Worm (Caenorhabditis elegans) whole organism, L4 larva: Measurements from ENCODE around the gene mrps-12.

Experiments used
- D1046.2 ChIP-seq: fragments of 200-800 bp; sonication (Bioruptor generic); IDR thresholded peaks from 2 replicates; pipeline ENCODE4 v1.3.6; 2022; ENCODE audit warnings: missing genetic modification characterization, missing compliant biosample characterization
- F10B5.3 ChIP-seq: sonication (generic microtip); optimal IDR thresholded peaks from 2 replicates; lab custom pipeline; 2016; ENCODE audit warnings: mild to moderate bottlenecking, missing genetic modification characterization, missing compliant biosample characterization
- F49E8.2 ChIP-seq: sonication (generic microtip); optimal IDR thresholded peaks from 2 replicates; lab custom pipeline; 2016; ENCODE audit warnings: missing compliant biosample characterization, mild to moderate bottlenecking, missing genetic modification characterization, borderline replicate concordance
- T20F7.1 ChIP-seq: fragments of 200-800 bp; sonication (Bioruptor generic); optimal IDR thresholded peaks from 2 replicates; lab custom pipeline; 2018; ENCODE audit warnings: mild to moderate bottlenecking, missing genetic modification characterization, missing compliant biosample characterization
- Y105C5A.15 ChIP-seq: fragments of 200-800 bp; sonication (Bioruptor generic); IDR thresholded peaks from 2 replicates; pipeline ENCODE4 v1.3.6; 2022; ENCODE audit warnings: missing genetic modification characterization, missing compliant biosample characterization
- Y75B8A.6 ChIP-seq: fragments of 200-800 bp; sonication (Bioruptor generic); IDR thresholded peaks from 2 replicates; pipeline ENCODE4 v1.3.6; 2022; ENCODE audit warnings: missing genetic modification reagents, missing genetic modification characterization, missing compliant biosample characterization
- aha-1 ChIP-seq: fragments of 150-350 bp; peaks from one replicate; lab custom pipeline; 2014; ENCODE audit warnings: missing biosample characterization, missing genetic modification characterization
- ama-1 ChIP-seq: fragments of 150-350 bp; optimal IDR thresholded peaks from 2 replicates; lab custom pipeline; 2014; ENCODE audit warnings: inconsistent platforms, mixed read lengths
- ceh-20 ChIP-seq: fragments of 200-800 bp; sonication (Bioruptor generic); IDR thresholded peaks from 2 replicates; pipeline ENCODE4 v1.3.6; 2022; ENCODE audit warnings: missing genetic modification reagents, missing genetic modification characterization, missing compliant biosample characterization
- ceh-44 ChIP-seq: fragments of 200-800 bp; sonication (Bioruptor generic); IDR thresholded peaks from 2 replicates; pipeline ENCODE4 v1.3.6; 2022; ENCODE audit warnings: missing genetic modification reagents, missing genetic modification characterization, missing compliant biosample characterization
- ctbp-1 ChIP-seq: fragments of 200-800 bp; sonication (Bioruptor generic); IDR thresholded peaks from 2 replicates; pipeline ENCODE4 v1.3.6; 2022; ENCODE audit warnings: missing genetic modification reagents, missing genetic modification characterization, missing compliant biosample characterization
- daf-19 ChIP-seq: fragments of 200-800 bp; sonication (Bioruptor generic); conservative IDR thresholded peaks from 2 replicates; pipeline ENCODE4 v1.3.6; 2022; ENCODE audit warnings: missing genetic modification characterization, missing compliant biosample characterization
- daf-8 ChIP-seq: fragments of 200-800 bp; sonication (Bioruptor generic); IDR thresholded peaks from 2 replicates; pipeline ENCODE4 v1.3.6; 2022; ENCODE audit warnings: missing genetic modification characterization, missing compliant biosample characterization
- dmd-6 ChIP-seq: fragments of 200-800 bp; sonication (Bioruptor generic); IDR thresholded peaks from 2 replicates; pipeline ENCODE4 v1.3.6; 2022; ENCODE audit warnings: missing genetic modification reagents, missing genetic modification characterization, missing compliant biosample characterization
- dmd-9 ChIP-seq: fragments of 200-800 bp; sonication (Bioruptor generic); IDR thresholded peaks from 2 replicates; pipeline ENCODE4 v1.3.6; 2022; ENCODE audit warnings: missing genetic modification reagents, missing genetic modification characterization, missing compliant biosample characterization
- hlh-11 ChIP-seq: fragments of 200-800 bp; sonication (Bioruptor generic); optimal IDR thresholded peaks from 2 replicates; lab custom pipeline; 2018; ENCODE audit warnings: mild to moderate bottlenecking, missing genetic modification characterization, missing compliant biosample characterization
- hlh-30 ChIP-seq: sonication (generic microtip); optimal IDR thresholded peaks from 2 replicates; lab custom pipeline; 2017; ENCODE audit warnings: antibody characterized with exemption, mild to moderate bottlenecking, missing genetic modification characterization, missing compliant biosample characterization; ENCODE audit not compliant: insufficient read depth
- lin-1 ChIP-seq: fragments of 200-800 bp; sonication (Bioruptor generic); IDR thresholded peaks from 2 replicates; pipeline ENCODE4 v1.3.6; 2022; ENCODE audit warnings: missing genetic modification reagents, missing genetic modification characterization, missing compliant biosample characterization
- lin-29 ChIP-seq: fragments of 200-800 bp; sonication (Bioruptor generic); IDR thresholded peaks from 2 replicates; pipeline ENCODE4 v1.3.6; 2022; ENCODE audit warnings: missing genetic modification reagents, missing genetic modification characterization, missing compliant biosample characterization
- lin-39 ChIP-seq: fragments of 150-350 bp; optimal IDR thresholded peaks from 2 replicates; lab custom pipeline; 2014; ENCODE audit warnings: missing biosample characterization, missing genetic modification reagents, missing genetic modification characterization
- lir-3 ChIP-seq: sonication (generic microtip); optimal IDR thresholded peaks from 2 replicates; lab custom pipeline; 2016; ENCODE audit warnings: mild to moderate bottlenecking, missing genetic modification characterization, missing compliant biosample characterization
- mxl-3 ChIP-seq: fragments of 200-800 bp; sonication (Bioruptor generic); optimal IDR thresholded peaks from 2 replicates; lab custom pipeline; 2018; ENCODE audit warnings: mild to moderate bottlenecking, missing genetic modification characterization, missing compliant biosample characterization
- nhr-102 ChIP-seq: sonication (generic microtip); optimal IDR thresholded peaks from 2 replicates; lab custom pipeline; 2016; ENCODE audit warnings: mild to moderate bottlenecking, missing genetic modification characterization, moderate library complexity, missing compliant biosample characterization
- nhr-111 ChIP-seq: fragments of 200-800 bp; sonication (Bioruptor generic); optimal IDR thresholded peaks from 2 replicates; lab custom pipeline; 2018; ENCODE audit warnings: mild to moderate bottlenecking, missing genetic modification characterization, missing compliant biosample characterization
- nhr-25 ChIP-seq: sonication (generic microtip); optimal IDR thresholded peaks from 2 replicates; lab custom pipeline; 2017; ENCODE audit warnings: missing genetic modification characterization, mild to moderate bottlenecking, missing compliant biosample characterization, antibody characterized with exemption, moderate library complexity, borderline replicate concordance; ENCODE audit not compliant: insufficient read depth
- nhr-28 ChIP-seq: fragments of 150-350 bp; optimal IDR thresholded peaks from 2 replicates; lab custom pipeline; 2014; ENCODE audit warnings: missing biosample characterization, missing genetic modification characterization
- nhr-42 ChIP-seq: fragments of 200-800 bp; sonication (Bioruptor generic); IDR thresholded peaks from 2 replicates; pipeline ENCODE4 v1.3.6; 2022; ENCODE audit warnings: missing genetic modification characterization, missing compliant biosample characterization
- nhr-76 ChIP-seq: fragments of 150-350 bp; optimal IDR thresholded peaks from 2 replicates; lab custom pipeline; 2014; ENCODE audit warnings: missing biosample characterization, missing genetic modification characterization
- nhr-77 ChIP-seq: fragments of 150-350 bp; optimal IDR thresholded peaks from 2 replicates; lab custom pipeline; 2014; ENCODE audit warnings: missing biosample characterization, missing genetic modification characterization
- pqm-1 ChIP-seq: sonication (generic microtip); optimal IDR thresholded peaks from 2 replicates; lab custom pipeline; 2017; ENCODE audit warnings: missing biosample characterization, missing genetic modification characterization
- sdz-12 ChIP-seq: fragments of 200-800 bp; sonication (Bioruptor generic); optimal IDR thresholded peaks from 2 replicates; lab custom pipeline; 2018; ENCODE audit warnings: mild to moderate bottlenecking, missing genetic modification characterization, missing compliant biosample characterization
- set-16 ChIP-seq: fragments of 200-800 bp; sonication (Bioruptor generic); IDR thresholded peaks from 2 replicates; pipeline ENCODE4 v1.3.6; 2022; ENCODE audit warnings: missing genetic modification reagents, missing genetic modification characterization, missing compliant biosample characterization
- spr-3 ChIP-seq: fragments of 200-800 bp; sonication (Bioruptor generic); optimal IDR thresholded peaks from 2 replicates; lab custom pipeline; 2018; ENCODE audit warnings: mild to moderate bottlenecking, missing genetic modification characterization, missing compliant biosample characterization
- unc-62 ChIP-seq, 3 experiments: fragments of 150-350 bp in 1 of 3; sonication (generic microtip); optimal IDR thresholded peaks in 2 of 3; peaks in 1 of 3; 1 replicate in 1 of 3; 2 replicates in 2 of 3; lab custom pipeline; 2014 to 2017; ENCODE audit warnings: missing biosample characterization in 3 of 3, missing genetic modification characterization in 3 of 3, missing genetic modification reagents in 3 of 3, missing genotype in 1 of 3
- vab-7 ChIP-seq: fragments of 200-800 bp; sonication (Bioruptor generic); IDR thresholded peaks from 2 replicates; pipeline ENCODE4 v1.3.6; 2022; ENCODE audit warnings: missing genetic modification reagents, missing genetic modification characterization, missing compliant biosample characterization
- zfp-2 ChIP-seq: sonication (generic microtip); optimal IDR thresholded peaks from 2 replicates; lab custom pipeline; 2016; ENCODE audit warnings: mild to moderate bottlenecking, missing genetic modification characterization, missing compliant biosample characterization
- zfp-3 ChIP-seq: fragments of 200-800 bp; sonication (Bioruptor generic); conservative IDR thresholded peaks from 2 replicates; pipeline ENCODE4 v1.3.6; 2022; ENCODE audit warnings: missing genetic modification reagents, missing genetic modification characterization, missing compliant biosample characterization
- zip-2 ChIP-seq: fragments of 150-350 bp; optimal IDR thresholded peaks from 2 replicates; lab custom pipeline; 2014; ENCODE audit warnings: missing biosample characterization, missing genetic modification characterization
- ztf-11 ChIP-seq: fragments of 150-350 bp; optimal IDR thresholded peaks from 2 replicates; lab custom pipeline; 2014; ENCODE audit warnings: missing biosample characterization, missing genetic modification characterization
- ztf-7 ChIP-seq: fragments of 150-350 bp; optimal IDR thresholded peaks from 2 replicates; lab custom pipeline; 2014; ENCODE audit warnings: missing biosample characterization, missing genetic modification characterization

The mrps-12 gene

ce11 chrV:20813646-20814045 lies 24.2 kb upstream of the mrps-12 start:
- no peak for TF ChIP-seq nhr-102 (tag; lab: Kevin White, UChicago)
- peak in 1 of 2 experiments; percentile 92 for TF ChIP-seq unc-62 (GFP tag; optimal IDR thresholded peaks at IDR 0.05 in 1 of 2; lab: Kevin White, UChicago)
- TF ChIP-seq unc-62 (tag; optimal IDR thresholded peaks at IDR 0.05; lab: Kevin White, UChicago) = no peak
- TF ChIP-seq, all 104 proteins: peak for 1

ce11 chrV:20814424-20814823 lies 23.5 kb upstream of the mrps-12 start, which contains the start of gene Y44A6D.7:
TSS of gene Y44A6D.7 (plus strand) at chrV:20814724.
- TF ChIP-seq sdz-12 = no peak
- TF ChIP-seq Y75B8A.6 (GFP tag; lab: Robert Waterston, UW) = no peak
- no peak for TF ChIP-seq dmd-9
- TF ChIP-seq lir-3 = no peak
- no peak for TF ChIP-seq dmd-6 (GFP tag; lab: Robert Waterston, UW)
- TF ChIP-seq ceh-20 (GFP tag; lab: Robert Waterston, UW) = no peak
- TF ChIP-seq vab-7 (GFP tag; lab: Robert Waterston, UW) = no peak
- TF ChIP-seq F49E8.2 (tag; lab: Kevin White, UChicago) = no peak
- TF ChIP-seq, all 104 proteins: peak for 0

- TF ChIP-seq ztf-7 (tag; lab: Kevin White, UChicago) (no peak), ama-1 (no peak), Y75B8A.6 (GFP tag; lab: Robert Waterston, UW) (no peak), mxl-3 (GFP tag; lab: Kevin White, UChicago) (no peak), aha-1 (no peak), D1046.2 (GFP tag; lab: Robert Waterston, UW) (no peak), zip-2 (no peak), daf-19 (GFP tag; lab: Robert Waterston, UW) (no peak), Y105C5A.15 (GFP tag; lab: Robert Waterston, UW) (no peak), ztf-11 (tag; lab: Kevin White, UChicago) (no peak), F10B5.3 (tag; lab: Kevin White, UChicago) (no peak), ceh-44 (GFP tag; lab: Robert Waterston, UW) (no peak), ctbp-1 (GFP tag; lab: Robert Waterston, UW) (no peak), nhr-42 (GFP tag; lab: Robert Waterston, UW) (no peak), lin-29 (GFP tag; lab: Robert Waterston, UW) (no peak), nhr-111 (GFP tag; lab: Kevin White, UChicago) (no peak), nhr-77 (tag; lab: Kevin White, UChicago) (no peak), hlh-30 (tag; lab: Kevin White, UChicago) (no peak)
These were observed 22.0 kb upstream of the mrps-12 start, which contains the start of gene sshk-1 for ce11 chrV:20815842-20816241. TSS of gene sshk-1 (plus strand) at chrV:20816142.

- peak; percentile 17 for TF ChIP-seq nhr-28 (tag; lab: Kevin White, UChicago)
- no peak for TF ChIP-seq spr-3 (GFP tag; lab: Kevin White, UChicago)
- no peak for TF ChIP-seq lin-1
These were observed 17.8 kb upstream of the mrps-12 start, which contains the start of gene T03D8.6 for ce11 chrV:20820033-20820432. TSS of gene T03D8.6 (minus strand) at chrV:20820330.

ce11 chrV:20824962-20825609 lies 12.8 kb upstream of the mrps-12 start, which contains the start of the genes gcy-22 and grl-14:
TSS of gene gcy-22 (minus strand) at chrV:20825062.
TSS of gene grl-14 (plus strand) at chrV:20825559.
- no peak for TF ChIP-seq pqm-1 (tag; lab: Kevin White, UChicago)
- TF ChIP-seq zfp-2 (tag; lab: Kevin White, UChicago) = no peak
- no peak for TF ChIP-seq spr-3 (GFP tag; lab: Kevin White, UChicago)
- TF ChIP-seq hlh-11 (tag; lab: Kevin White, UChicago) = no peak
- no peak for TF ChIP-seq zip-2
- TF ChIP-seq nhr-42 (GFP tag; lab: Robert Waterston, UW) = no peak
- TF ChIP-seq daf-8 (GFP tag; lab: Robert Waterston, UW) = no peak
- TF ChIP-seq ztf-11 (tag; lab: Kevin White, UChicago) = no peak
- TF ChIP-seq nhr-76 (tag; lab: Kevin White, UChicago) = no peak
- TF ChIP-seq set-16 (GFP tag; lab: Robert Waterston, UW) = no peak
- TF ChIP-seq ama-1 = no peak
- TF ChIP-seq lin-39 (tag; lab: Kevin White, UChicago) = no peak
- no peak for TF ChIP-seq zfp-3
- no peak for TF ChIP-seq T20F7.1 (GFP tag; lab: Kevin White, UChicago)
- no peak for TF ChIP-seq nhr-25 (tag; lab: Kevin White, UChicago)
